Worm (Caenorhabditis elegans) whole organism, late embryonic: Measurements from ENCODE around the gene cyl-1.

Experiments
- F13H6.1 ChIP-seq: sonication (generic microtip); optimal IDR thresholded peaks from 2 replicates; lab custom pipeline; 2016; ENCODE audit warnings: missing genetic modification characterization, missing compliant biosample characterization
- K02D7.2 ChIP-seq: sonication (generic microtip); optimal IDR thresholded peaks from 2 replicates; lab custom pipeline; 2017; ENCODE audit warnings: mild to moderate bottlenecking, missing genetic modification characterization, missing compliant biosample characterization
- T23F11.4 ChIP-seq: fragments of 200-800 bp; sonication (Bioruptor generic); optimal IDR thresholded peaks from 2 replicates; lab custom pipeline; 2018; ENCODE audit warnings: mild to moderate bottlenecking, missing genetic modification characterization, missing compliant biosample characterization
- ahr-1 ChIP-seq: sonication (generic microtip); optimal IDR thresholded peaks from 2 replicates; lab custom pipeline; 2016; ENCODE audit warnings: missing genetic modification characterization, missing compliant biosample characterization
- ama-1 ChIP-seq: fragments of 150-350 bp; optimal IDR thresholded peaks from 2 replicates; lab custom pipeline; 2014
- ceh-2 ChIP-seq: sonication (generic microtip); optimal IDR thresholded peaks from 2 replicates; lab custom pipeline; 2016; ENCODE audit warnings: missing genotype, missing genetic modification characterization, missing compliant biosample characterization
- ceh-22 ChIP-seq: sonication (generic microtip); optimal IDR thresholded peaks from 2 replicates; lab custom pipeline; 2017; ENCODE audit warnings: missing biosample characterization, missing genetic modification characterization
- ceh-30 ChIP-seq: fragments of 150-350 bp; optimal IDR thresholded peaks from 2 replicates; lab custom pipeline; 2014; ENCODE audit warnings: missing biosample characterization, missing genetic modification characterization
- ceh-45 ChIP-seq: fragments of 200-800 bp; sonication (Bioruptor generic); IDR thresholded peaks from 2 replicates; pipeline ENCODE4 v1.3.6; 2022; ENCODE audit warnings: missing genetic modification reagents, missing genetic modification characterization, missing compliant biosample characterization
- ceh-48 ChIP-seq: sonication (generic microtip); optimal IDR thresholded peaks from 2 replicates; lab custom pipeline; 2016; ENCODE audit warnings: missing genetic modification characterization, inconsistent platforms, missing compliant biosample characterization
- dve-1 ChIP-seq: sonication (generic microtip); optimal IDR thresholded peaks from 2 replicates; lab custom pipeline; 2017; ENCODE audit warnings: antibody characterized with exemption, mild to moderate bottlenecking, missing genetic modification characterization, missing compliant biosample characterization
- elt-4 ChIP-seq: sonication (generic microtip); optimal IDR thresholded peaks from 2 replicates; lab custom pipeline; 2016; ENCODE audit warnings: missing genetic modification characterization, missing compliant biosample characterization
- ets-4 ChIP-seq: sonication (generic microtip); optimal IDR thresholded peaks from 2 replicates; lab custom pipeline; 2016; ENCODE audit warnings: missing genetic modification characterization, missing compliant biosample characterization
- eyg-1 ChIP-seq: sonication (generic microtip); optimal IDR thresholded peaks from 2 replicates; lab custom pipeline; 2016; ENCODE audit warnings: missing genotype, missing genetic modification characterization, missing compliant biosample characterization
- fkh-6 ChIP-seq: sonication (generic microtip); optimal IDR thresholded peaks from 2 replicates; lab custom pipeline; 2016; ENCODE audit warnings: missing genetic modification characterization, missing compliant biosample characterization
- gmeb-2 ChIP-seq: sonication (generic microtip); optimal IDR thresholded peaks from 2 replicates; lab custom pipeline; 2016; ENCODE audit warnings: missing genetic modification characterization, inconsistent platforms, missing compliant biosample characterization
- hlh-6 ChIP-seq: sonication (generic microtip); optimal IDR thresholded peaks from 2 replicates; lab custom pipeline; 2016; ENCODE audit warnings: missing genotype, missing genetic modification characterization, missing compliant biosample characterization
- lim-6 ChIP-seq: sonication (generic microtip); optimal IDR thresholded peaks from 2 replicates; lab custom pipeline; 2016; ENCODE audit warnings: missing genetic modification characterization, missing compliant biosample characterization
- nfya-1 ChIP-seq: sonication (generic microtip); optimal IDR thresholded peaks from 2 replicates; lab custom pipeline; 2017; ENCODE audit warnings: missing genetic modification characterization, mild to moderate bottlenecking, missing compliant biosample characterization, antibody characterized with exemption, moderate library complexity
- nhr-232 ChIP-seq: sonication (generic microtip); optimal IDR thresholded peaks from 2 replicates; lab custom pipeline; 2016; ENCODE audit warnings: missing genetic modification characterization, missing compliant biosample characterization
- odd-2 ChIP-seq: sonication (generic microtip); optimal IDR thresholded peaks from 2 replicates; lab custom pipeline; 2017; ENCODE audit warnings: antibody characterized with exemption, mild to moderate bottlenecking, missing genetic modification characterization, missing compliant biosample characterization
- pag-3 ChIP-seq: sonication (generic microtip); optimal IDR thresholded peaks from 2 replicates; lab custom pipeline; 2016; ENCODE audit warnings: missing compliant biosample characterization, missing genetic modification characterization, borderline replicate concordance
- pat-9 ChIP-seq: fragments of 200-800 bp; sonication (Bioruptor generic); optimal IDR thresholded peaks from 2 replicates; lab custom pipeline; 2018; ENCODE audit warnings: mild to moderate bottlenecking, missing genetic modification characterization, moderate library complexity, missing compliant biosample characterization
- pqm-1 ChIP-seq: sonication (generic microtip); optimal IDR thresholded peaks from 2 replicates; lab custom pipeline; 2016; ENCODE audit warnings: missing genetic modification characterization, missing compliant biosample characterization
- pros-1 ChIP-seq: fragments of 150-350 bp; optimal IDR thresholded peaks from 2 replicates; lab custom pipeline; 2014; ENCODE audit warnings: missing biosample characterization, missing genetic modification reagents, missing genetic modification characterization
- sox-2 ChIP-seq: fragments of 200-800 bp; sonication (Bioruptor generic); IDR thresholded peaks from 2 replicates; pipeline ENCODE4 v1.3.6; 2022; ENCODE audit warnings: missing genetic modification reagents, missing genetic modification characterization, missing compliant biosample characterization
- tbx-2 ChIP-seq: sonication (generic microtip); optimal IDR thresholded peaks from 2 replicates; lab custom pipeline; 2016; ENCODE audit warnings: missing genetic modification characterization, missing compliant biosample characterization
- tbx-7 ChIP-seq: sonication (generic microtip); optimal IDR thresholded peaks from 2 replicates; lab custom pipeline; 2016; ENCODE audit warnings: missing genotype, missing genetic modification characterization, missing compliant biosample characterization
- unc-42 ChIP-seq: sonication (generic microtip); optimal IDR thresholded peaks from 2 replicates; lab custom pipeline; 2016; ENCODE audit warnings: missing genotype, missing genetic modification characterization, missing compliant biosample characterization
- unc-55 ChIP-seq: sonication (generic microtip); optimal IDR thresholded peaks from 2 replicates; lab custom pipeline; 2017; ENCODE audit warnings: missing biosample characterization, missing genetic modification reagents, missing genetic modification characterization
- unc-86 ChIP-seq: sonication (generic microtip); optimal IDR thresholded peaks from 2 replicates; lab custom pipeline; 2016; ENCODE audit warnings: missing genetic modification characterization, missing compliant biosample characterization
- zip-5 ChIP-seq: sonication (generic microtip); optimal IDR thresholded peaks from 2 replicates; lab custom pipeline; 2016; ENCODE audit warnings: missing genetic modification characterization, missing compliant biosample characterization
- ztf-16 ChIP-seq: sonication (generic microtip); optimal IDR thresholded peaks from 2 replicates; lab custom pipeline; 2017; ENCODE audit warnings: missing genetic modification characterization, missing compliant biosample characterization

The cyl-1 gene

DNA sequence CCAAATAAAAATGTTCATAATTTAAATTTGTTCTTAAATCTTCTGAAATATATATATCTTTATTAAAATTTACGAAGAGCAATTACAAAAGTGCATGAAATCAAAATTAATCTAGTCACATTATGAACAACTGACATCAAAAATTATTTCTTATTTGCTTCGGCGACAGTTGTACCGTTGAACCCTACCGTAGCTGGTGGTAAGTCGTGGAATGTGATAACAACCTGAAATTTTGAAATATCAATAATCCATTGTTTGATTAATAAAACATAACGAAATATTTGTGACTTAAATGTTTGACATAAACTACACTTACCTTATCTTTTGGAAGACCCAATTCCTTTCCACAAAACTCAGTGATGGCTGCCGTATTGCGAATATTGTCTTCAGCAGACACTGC, 16.8 kb downstream of the cyl-1 start:
- TF ChIP-seq tbx-2 (tag; lab: Kevin White, UChicago), result no peak
- no peak for TF ChIP-seq ceh-30 (tag; lab: Kevin White, UChicago)
- TF ChIP-seq ztf-16, result no peak

DNA sequence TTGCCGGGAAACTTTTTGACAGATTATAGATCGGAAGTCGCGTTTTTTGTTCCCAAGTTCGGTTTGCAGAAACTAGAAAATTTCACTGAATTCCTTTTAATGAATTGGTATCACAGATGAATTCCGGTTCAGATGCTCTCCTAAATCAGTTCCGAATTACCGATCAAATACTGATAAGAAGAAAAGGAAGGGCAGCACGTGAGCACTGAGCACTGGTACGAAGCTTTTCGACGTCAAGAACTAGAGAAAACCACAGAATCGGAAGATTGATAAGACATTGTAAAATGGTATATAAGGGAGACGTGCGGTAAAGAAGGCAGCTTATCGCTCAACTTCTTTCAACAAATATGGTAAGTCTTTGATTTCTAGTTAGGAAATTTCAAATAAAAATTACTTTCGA, 18.3 kb downstream of the cyl-1 start, which contains the start of gene cpr-1:
Gene cpr-1, plus strand, starts transcription at position 319 of the 400 bp plus-strand sequence.
- no peak for TF ChIP-seq pros-1
- no peak for TF ChIP-seq lim-6
- TF ChIP-seq eyg-1 (tag; lab: Kevin White, UChicago), result no peak
- no peak for TF ChIP-seq K02D7.2 (tag; lab: Kevin White, UChicago)
- no peak for TF ChIP-seq unc-42 (tag; lab: Kevin White, UChicago)
- no peak for TF ChIP-seq ceh-48 (tag; lab: Kevin White, UChicago)
- TF ChIP-seq sox-2 (GFP tag; lab: Robert Waterston, UW), result no peak
- TF ChIP-seq ama-1 (lab: Kevin White, UChicago), result no peak
- TF ChIP-seq nfya-1 (tag; lab: Kevin White, UChicago), result no peak
- TF ChIP-seq ceh-22 (tag; lab: Kevin White, UChicago), result no peak
- TF ChIP-seq unc-86, result no peak
- TF ChIP-seq pqm-1 (tag; lab: Kevin White, UChicago), result no peak
- no peak for TF ChIP-seq pag-3 (tag; lab: Kevin White, UChicago)
- no peak for TF ChIP-seq ztf-16
- no peak for TF ChIP-seq fkh-6 (tag; lab: Kevin White, UChicago)
- TF ChIP-seq zip-5 (tag; lab: Kevin White, UChicago), result no peak
- TF ChIP-seq odd-2, result no peak

DNA sequence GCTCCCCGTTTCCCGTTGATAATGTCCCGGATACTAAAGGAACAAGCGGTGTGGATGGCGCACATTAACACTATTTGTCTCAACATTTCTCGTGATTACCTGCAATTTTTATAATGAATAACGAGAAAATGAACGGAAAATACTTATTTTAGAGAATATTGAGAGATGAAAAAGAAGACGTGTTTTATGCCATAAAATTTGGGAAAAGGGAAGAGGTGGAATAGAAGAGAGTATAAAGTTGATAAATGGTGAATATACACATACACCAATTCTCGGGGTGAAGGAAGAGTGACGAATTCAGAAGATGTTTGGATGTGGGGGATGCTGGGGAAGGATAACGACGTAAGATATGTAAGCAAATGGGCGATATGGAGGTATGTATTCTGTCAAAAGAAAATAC, 28.8 kb downstream of the cyl-1 start, which contains the start of gene F58H1.7:
Gene F58H1.7, minus strand, starts transcription at position 101 of the 400 bp plus-strand sequence.
- TF ChIP-seq zip-5 (tag; lab: Kevin White, UChicago), result no peak
- TF ChIP-seq eyg-1 (tag; lab: Kevin White, UChicago), result no peak
- no peak for TF ChIP-seq T23F11.4 (GFP tag; lab: Kevin White, UChicago)
- no peak for TF ChIP-seq pat-9
- no peak for TF ChIP-seq F13H6.1 (tag; lab: Kevin White, UChicago)
- TF ChIP-seq dve-1 (tag; lab: Kevin White, UChicago), result no peak
- TF ChIP-seq tbx-7 (tag; lab: Kevin White, UChicago), result no peak
- no peak for TF ChIP-seq elt-4 (tag; lab: Kevin White, UChicago)
- no peak for TF ChIP-seq lim-6
- no peak for TF ChIP-seq ama-1 (lab: Kevin White, UChicago)
- TF ChIP-seq hlh-6 (tag; lab: Kevin White, UChicago), result no peak
- no peak for TF ChIP-seq ahr-1 (tag; lab: Kevin White, UChicago)
- TF ChIP-seq ceh-45, result no peak
- TF ChIP-seq gmeb-2 (tag; lab: Kevin White, UChicago), result no peak
- TF ChIP-seq ceh-2, result no peak
- no peak for TF ChIP-seq ets-4 (tag; lab: Kevin White, UChicago)

DNA sequence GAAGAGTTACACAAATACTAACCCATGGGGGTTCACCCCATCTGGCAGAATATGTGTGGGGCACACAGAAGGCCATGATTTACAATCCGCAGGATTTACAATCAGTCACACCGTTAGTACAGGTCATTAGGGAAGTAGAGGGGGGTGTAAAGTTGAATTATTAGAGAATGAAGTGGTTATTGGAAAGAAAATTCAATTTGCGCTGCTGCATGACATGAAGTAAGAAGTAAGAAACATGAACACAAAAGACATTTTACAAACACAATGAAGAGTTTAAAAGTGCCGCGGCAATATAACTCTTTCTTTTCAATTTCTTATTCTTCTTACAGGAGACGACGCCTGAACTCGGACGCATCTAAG, 32.7 kb downstream of the cyl-1 start:
- TF ChIP-seq nhr-232 (tag; lab: Kevin White, UChicago) (no peak), ceh-30 (tag; lab: Kevin White, UChicago) (no peak), unc-42 (tag; lab: Kevin White, UChicago) (peak; percentile 63)

ce11 chrV:11960084-11960830, 33.3 kb downstream of the cyl-1 start:
- TF ChIP-seq unc-55 (GFP tag; lab: Kevin White, UChicago) (peak; percentile 68), lim-6 (no peak)
